Fruit fly (Drosophila melanogaster) whole organism, wandering third instar larva: ENCODE results near the gene Ace.

Source experiments
- CG9705 ChIP-seq: fragments of 200-800 bp; sonication (Bioruptor generic); optimal IDR thresholded peaks from 2 replicates; lab custom pipeline; 2018; ENCODE audit warnings: missing biosample characterization, mild to moderate bottlenecking, missing genetic modification characterization
- CrebA ChIP-seq: fragments of 200-800 bp; sonication (Bioruptor generic); optimal IDR thresholded peaks from 2 replicates; lab custom pipeline; 2016; ENCODE audit warnings: missing biosample characterization, mild to moderate bottlenecking, missing genetic modification characterization, borderline replicate concordance
- HLH106 ChIP-seq: fragments of 200-800 bp; optimal IDR thresholded peaks from 3 replicates; lab custom pipeline; 2019; ENCODE audit warnings: missing biosample characterization, mild to moderate bottlenecking, missing genetic modification characterization, moderate library complexity
- Hnf4 ChIP-seq: fragments of 200-800 bp; sonication (Bioruptor generic); optimal IDR thresholded peaks from 2 replicates; lab custom pipeline; 2016; ENCODE audit warnings: missing biosample characterization, mild to moderate bottlenecking, missing genetic modification characterization
- Myc ChIP-seq: fragments of >200 bp; optimal IDR thresholded peaks from 2 replicates; lab custom pipeline; 2017
- br ChIP-seq: fragments of 200-800 bp; sonication (Bioruptor generic); optimal IDR thresholded peaks from 2 replicates; lab custom pipeline; 2016; ENCODE audit warnings: missing biosample characterization, missing genetic modification characterization
- ey ChIP-seq: fragments of 200-800 bp; sonication (Bioruptor generic); optimal IDR thresholded peaks from 2 replicates; lab custom pipeline; 2016; ENCODE audit warnings: missing biosample characterization, missing genetic modification characterization
- lola ChIP-seq: fragments of >200 bp; optimal IDR thresholded peaks from 2 replicates; lab custom pipeline; 2017; ENCODE audit warnings: missing biosample characterization, missing genetic modification characterization
- pan ChIP-seq: fragments of >200 bp; optimal IDR thresholded peaks from 2 replicates; lab custom pipeline; 2017
- usp ChIP-seq: fragments of >200 bp; optimal IDR thresholded peaks from 2 replicates; lab custom pipeline; 2017; ENCODE audit warnings: missing biosample characterization, missing genetic modification characterization

dm6 chr3R:13214347-13214746 is 45.0 kb downstream of the Ace start, which contains the start of gene CG8483:
- no peak for TF ChIP-seq CG9705 (GFP tag; lab: Kevin White, UChicago)
- TF ChIP-seq pan (lab: Kevin White, UChicago): no peak
- TF ChIP-seq ey: no peak
- TF ChIP-seq br (GFP tag; lab: Kevin White, UChicago): no peak
- no peak for TF ChIP-seq usp
- no peak for TF ChIP-seq Hnf4 (GFP tag; lab: Kevin White, UChicago)
- no peak for TF ChIP-seq lola (GFP tag; lab: Kevin White, UChicago)
- TF ChIP-seq HLH106: no peak
- TF ChIP-seq Myc (lab: Kevin White, UChicago): no peak
- TF ChIP-seq CrebA (GFP tag; lab: Kevin White, UChicago): no peak
